Worm (Caenorhabditis elegans) whole organism, L2 larva: ENCODE data around the gene R11E3.19.

Source experiments
- ama-1 ChIP-seq: fragments of 150-350 bp; optimal IDR thresholded peaks from 2 replicates; lab custom pipeline; 2018; ENCODE audit warnings: inconsistent platforms
- blmp-1 ChIP-seq: sonication (generic microtip); optimal IDR thresholded peaks from 2 replicates; lab custom pipeline; 2017; ENCODE audit warnings: missing genetic modification characterization, mild to moderate bottlenecking, missing compliant biosample characterization, antibody characterized with exemption, moderate library complexity; ENCODE audit not compliant: insufficient read depth
- nhr-12 ChIP-seq: fragments of 150-350 bp; optimal IDR thresholded peaks from 2 replicates; lab custom pipeline; 2014; ENCODE audit warnings: missing biosample characterization, missing genetic modification characterization
- skn-1 ChIP-seq: sonication (generic microtip); optimal IDR thresholded peaks from 2 replicates; lab custom pipeline; 2017; ENCODE audit warnings: missing biosample characterization, missing genetic modification characterization

DNA sequence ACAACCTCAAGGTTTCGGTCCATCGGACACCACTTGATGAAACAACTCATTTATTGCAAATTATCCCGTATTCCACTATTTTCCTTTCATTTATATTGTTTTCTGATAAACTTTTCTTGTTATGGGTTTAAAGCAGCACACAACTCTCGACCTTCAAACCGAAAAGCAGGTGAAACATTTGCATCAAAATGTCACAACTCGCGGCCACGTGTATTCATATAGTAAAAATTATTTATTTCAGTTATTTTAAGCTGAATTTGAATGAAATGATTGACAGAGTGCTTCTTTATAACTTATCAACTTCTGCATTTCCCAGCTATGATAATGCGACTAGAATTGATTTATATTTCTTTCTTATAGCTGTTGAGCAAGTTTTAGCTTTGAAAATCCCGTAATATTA lies 36.0 kb upstream of the R11E3.19 start, which contains the start of gene srw-95:
- TF ChIP-seq ama-1 (lab: Kevin White, UChicago) (no peak), blmp-1 (tag; lab: Kevin White, UChicago) (no peak), skn-1 (no peak), nhr-12 (no peak)
